Fruit fly (Drosophila melanogaster) S2 (cell line): ENCODE data around the gene Tango9.

Experiments
- CG8478 ChIP-seq: fragments of >200 bp; optimal IDR thresholded peaks from 2 replicates; lab custom pipeline; 2018
- CTCF ChIP-seq, 2 experiments: fragments of >200 bp; optimal IDR thresholded peaks; 2 replicates each; lab custom pipeline; 2018

DNA sequence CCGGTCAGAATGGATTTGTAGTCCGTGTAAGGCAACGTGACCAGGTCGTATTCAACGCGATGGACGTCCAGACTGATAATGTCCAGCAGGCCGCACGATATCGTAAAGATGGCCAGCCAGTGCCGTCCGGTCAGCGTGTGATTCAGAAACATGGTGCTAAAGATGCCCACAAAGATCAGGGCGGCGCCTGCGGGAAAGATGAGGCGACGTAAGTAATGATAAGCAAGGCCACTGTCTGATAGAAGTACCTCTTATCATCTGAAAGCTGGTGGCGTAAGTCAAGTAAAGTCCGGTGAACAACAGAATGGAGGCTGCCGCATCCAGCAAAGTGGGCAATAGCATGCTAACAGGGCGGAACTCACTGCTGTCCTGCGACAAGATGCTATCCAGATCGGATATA is 884 bp downstream of the Tango9 start:
- TF ChIP-seq CG8478 (lab: Kevin White, UChicago) (no peak), CTCF (optimal IDR thresholded peaks at IDR 0.05; lab: Kevin White, UChicago) (no peak)
